Fruit fly (Drosophila melanogaster) whole organism, embryonic: Measurements from ENCODE around the gene PIG-L.

Experiments
- Atf3 ChIP-seq: fragments of 200-800 bp; sonication (Bioruptor generic); optimal IDR thresholded peaks from 3 replicates; lab custom pipeline; 2016; ENCODE audit warnings: missing biosample characterization, missing genetic modification characterization
- CG13894 ChIP-seq: fragments of 200-800 bp; sonication (Bioruptor generic); optimal IDR thresholded peaks from 3 replicates; lab custom pipeline; 2018; ENCODE audit warnings: missing biosample characterization, mild to moderate bottlenecking, missing genetic modification characterization, moderate library complexity
- CG15696 ChIP-seq: fragments of 200-800 bp; sonication (Bioruptor generic); optimal IDR thresholded peaks from 2 replicates; lab custom pipeline; 2019; ENCODE audit warnings: missing biosample characterization, mild to moderate bottlenecking, missing genetic modification characterization, moderate library complexity
- CG17912 ChIP-seq: fragments of 200-800 bp; sonication (Bioruptor generic); optimal IDR thresholded peaks from 2 replicates; lab custom pipeline; 2018; ENCODE audit warnings: missing biosample characterization, mild to moderate bottlenecking, missing genetic modification characterization
- CG31388 ChIP-seq: fragments of 200-800 bp; sonication (Bioruptor generic); optimal IDR thresholded peaks from 2 replicates; lab custom pipeline; 2016; ENCODE audit warnings: missing biosample characterization, missing genetic modification characterization
- CG33557 ChIP-seq: fragments of 200-800 bp; sonication (Bioruptor generic); optimal IDR thresholded peaks from 2 replicates; lab custom pipeline; 2019; ENCODE audit warnings: missing biosample characterization, mild to moderate bottlenecking, missing genetic modification characterization, moderate library complexity
- CG42726 ChIP-seq: fragments of 200-800 bp; sonication (Bioruptor generic); IDR thresholded peaks from 2 replicates; pipeline ENCODE4 v1.3.6; 2022; ENCODE audit warnings: missing biosample characterization, missing genetic modification characterization; ENCODE audit not compliant: partially characterized antibody
- CG4328 ChIP-seq: fragments of 200-800 bp; sonication (Bioruptor generic); optimal IDR thresholded peaks from 3 replicates; lab custom pipeline; 2017; ENCODE audit warnings: missing biosample characterization, missing genetic modification reagents, missing genetic modification characterization
- CG6683 ChIP-seq: fragments of 200-800 bp; sonication (Bioruptor generic); optimal IDR thresholded peaks from 2 replicates; lab custom pipeline; 2017; ENCODE audit warnings: missing biosample characterization, mild to moderate bottlenecking, missing genetic modification characterization, missing genetic modification reagents
- CG7357 ChIP-seq: fragments of 200-800 bp; sonication (Bioruptor generic); IDR thresholded peaks from 3 replicates; pipeline ENCODE4 v1.3.6; 2022; ENCODE audit warnings: missing biosample characterization, missing genetic modification characterization
- CG8944 ChIP-seq: fragments of 200-800 bp; sonication (Bioruptor generic); optimal IDR thresholded peaks from 3 replicates; lab custom pipeline; 2016; ENCODE audit warnings: missing biosample characterization, missing genetic modification characterization
- CkIIα-i1 ChIP-seq: fragments of 200-800 bp; sonication (Bioruptor generic); IDR thresholded peaks from 2 replicates; pipeline ENCODE4 v1.3.6; 2022; ENCODE audit warnings: missing biosample characterization, missing genetic modification characterization
- D ChIP-seq, 2 experiments: fragments of 200-800 bp in 1 of 2; fragments of >200 bp in 1 of 2; sonication (Bioruptor generic) in 1 of 2; optimal IDR thresholded peaks; 2 replicates in 1 of 2; 3 replicates in 1 of 2; lab custom pipeline; 2017; ENCODE audit warnings: mild to moderate bottlenecking in 1 of 2, missing biosample characterization in 1 of 2, missing genetic modification characterization in 1 of 2, missing genetic modification reagents in 1 of 2
- Dll ChIP-seq: fragments of 200-800 bp; sonication (Bioruptor generic); IDR thresholded peaks from 4 replicates; pipeline ENCODE4 v1.3.6; 2022; ENCODE audit warnings: missing biosample characterization, missing genetic modification characterization; ENCODE audit not compliant: partially characterized antibody
- Eip74EF ChIP-seq, 2 experiments: fragments of 200-800 bp in 1 of 2; fragments of >200 bp in 1 of 2; sonication (Bioruptor generic) in 1 of 2; optimal IDR thresholded peaks; 2 replicates each; lab custom pipeline; 2017 to 2019; ENCODE audit warnings: missing biosample characterization in 2 of 2, missing genetic modification characterization in 2 of 2, mild to moderate bottlenecking in 1 of 2, moderate library complexity in 1 of 2
- Fer1 ChIP-seq: fragments of 200-800 bp; sonication (Bioruptor generic); optimal IDR thresholded peaks from 2 replicates; lab custom pipeline; 2017; ENCODE audit warnings: missing biosample characterization, mild to moderate bottlenecking, missing genetic modification characterization
- Hand ChIP-seq: fragments of 200-800 bp; sonication (Bioruptor generic); optimal IDR thresholded peaks from 2 replicates; lab custom pipeline; 2017; ENCODE audit warnings: mild to moderate bottlenecking, missing biosample characterization, missing genetic modification reagents, missing genetic modification characterization
- Hsf ChIP-seq: fragments of 200-800 bp; sonication (Bioruptor generic); optimal IDR thresholded peaks from 3 replicates; lab custom pipeline; 2016; ENCODE audit warnings: missing biosample characterization, missing genetic modification characterization
- Kr ChIP-seq: fragments of 200-800 bp; sonication (Bioruptor generic); optimal IDR thresholded peaks from 2 replicates; lab custom pipeline; 2017; ENCODE audit warnings: missing biosample characterization, mild to moderate bottlenecking, missing genetic modification characterization
- MBD-R2 ChIP-seq: fragments of 200-800 bp; sonication (Bioruptor generic); IDR thresholded peaks from 2 replicates; pipeline ENCODE4 v1.3.6; 2022; ENCODE audit warnings: missing biosample characterization, missing genetic modification characterization
- Mad ChIP-seq: fragments of 200-800 bp; sonication (Bioruptor generic); optimal IDR thresholded peaks from 2 replicates; lab custom pipeline; 2016; ENCODE audit warnings: missing biosample characterization, missing genetic modification characterization
- Med ChIP-seq: fragments of 200-800 bp; sonication (Bioruptor generic); peaks from one replicate; lab custom pipeline; 2016; ENCODE audit warnings: missing biosample characterization, missing genetic modification characterization, mild to moderate bottlenecking, inconsistent platforms, moderate library complexity
- Oli ChIP-seq: fragments of 200-800 bp; sonication (Bioruptor generic); optimal IDR thresholded peaks from 2 replicates; lab custom pipeline; 2018; ENCODE audit warnings: missing biosample characterization, mild to moderate bottlenecking, missing genetic modification characterization, moderate library complexity
- Opbp ChIP-seq: fragments of 200-800 bp; sonication (Bioruptor generic); IDR thresholded peaks from 3 replicates; pipeline ENCODE4 v1.3.6; 2022; ENCODE audit warnings: missing biosample characterization, missing genetic modification characterization; ENCODE audit not compliant: partially characterized antibody
- Ptx1 ChIP-seq: fragments of 200-800 bp; sonication (Bioruptor generic); IDR thresholded peaks from 2 replicates; pipeline ENCODE4 v1.3.6; 2022; ENCODE audit warnings: missing biosample characterization, missing genetic modification characterization
- Spps ChIP-seq: fragments of 200-800 bp; sonication (Bioruptor generic); optimal IDR thresholded peaks from 2 replicates; lab custom pipeline; 2018; ENCODE audit warnings: missing biosample characterization, mild to moderate bottlenecking, missing genetic modification characterization
- TFAM ChIP-seq: fragments of 200-800 bp; sonication (Bioruptor generic); optimal IDR thresholded peaks from 2 replicates; lab custom pipeline; 2017; ENCODE audit warnings: missing biosample characterization, missing genetic modification characterization, inconsistent platforms
- ac ChIP-seq: fragments of 200-800 bp; sonication (Bioruptor generic); optimal IDR thresholded peaks from 3 replicates; lab custom pipeline; 2017; ENCODE audit warnings: missing biosample characterization, mild to moderate bottlenecking, missing genetic modification characterization
- crc ChIP-seq: fragments of 200-800 bp; sonication (Bioruptor generic); optimal IDR thresholded peaks from 2 replicates; lab custom pipeline; 2016; ENCODE audit warnings: missing biosample characterization, missing genetic modification characterization
- danr ChIP-seq: fragments of 200-800 bp; sonication (Bioruptor generic); IDR thresholded peaks from 2 replicates; pipeline ENCODE4 v1.3.6; 2022; ENCODE audit warnings: missing biosample characterization, missing genetic modification characterization
- disco-r ChIP-seq: fragments of 200-800 bp; sonication (Bioruptor generic); optimal IDR thresholded peaks from 2 replicates; lab custom pipeline; 2016; ENCODE audit warnings: missing biosample characterization, missing genetic modification characterization
- dm ChIP-seq: fragments of 200-800 bp; sonication (Bioruptor generic); optimal IDR thresholded peaks from 3 replicates; lab custom pipeline; 2016; ENCODE audit warnings: missing biosample characterization, missing genetic modification characterization
- fd102C ChIP-seq: fragments of 200-800 bp; sonication (Bioruptor generic); optimal IDR thresholded peaks from 2 replicates; lab custom pipeline; 2018; ENCODE audit warnings: missing biosample characterization, mild to moderate bottlenecking, missing genetic modification characterization, moderate library complexity
- ftz-f1 ChIP-seq: fragments of 200-800 bp; sonication (Bioruptor generic); optimal IDR thresholded peaks from 2 replicates; lab custom pipeline; 2016; ENCODE audit warnings: missing biosample characterization, missing genetic modification characterization
- fu2 ChIP-seq: fragments of 200-800 bp; sonication (Bioruptor generic); optimal IDR thresholded peaks from 2 replicates; lab custom pipeline; 2016; ENCODE audit warnings: missing biosample characterization, missing genetic modification characterization
- gem ChIP-seq: fragments of 200-800 bp; sonication (Bioruptor generic); optimal IDR thresholded peaks from 2 replicates; lab custom pipeline; 2019; ENCODE audit warnings: missing biosample characterization, mild to moderate bottlenecking, missing genetic modification characterization, moderate library complexity
- gsb-n ChIP-seq: fragments of 200-800 bp; sonication (Bioruptor generic); optimal IDR thresholded peaks from 3 replicates; lab custom pipeline; 2018; ENCODE audit warnings: missing biosample characterization, mild to moderate bottlenecking, missing genetic modification characterization
- lov ChIP-seq, 2 experiments: fragments of 200-800 bp in 1 of 2; fragments of >200 bp in 1 of 2; sonication (Bioruptor generic) in 1 of 2; IDR thresholded peaks in 1 of 2; optimal IDR thresholded peaks in 1 of 2; 2 replicates in 1 of 2; 3 replicates in 1 of 2; pipeline versions ENCODE4 v1.3.6 to Lab custom; 2017 to 2022; ENCODE audit warnings: missing biosample characterization in 1 of 2, missing genetic modification characterization in 1 of 2
- nom ChIP-seq: fragments of 200-800 bp; sonication (Bioruptor generic); optimal IDR thresholded peaks from 2 replicates; lab custom pipeline; 2017; ENCODE audit warnings: missing biosample characterization, missing genetic modification characterization, mild to moderate bottlenecking, moderate library complexity, missing genetic modification reagents
- odd ChIP-seq: fragments of 200-800 bp; sonication (Bioruptor generic); optimal IDR thresholded peaks from 2 replicates; lab custom pipeline; 2017; ENCODE audit warnings: missing biosample characterization, mild to moderate bottlenecking, missing genetic modification characterization
- onecut ChIP-seq: fragments of 200-800 bp; sonication (Bioruptor generic); IDR thresholded peaks from 2 replicates; pipeline ENCODE4 v1.3.6; 2022; ENCODE audit warnings: missing biosample characterization, missing genetic modification characterization
- pfk ChIP-seq: fragments of 200-800 bp; sonication (Bioruptor generic); optimal IDR thresholded peaks from 2 replicates; lab custom pipeline; 2018; ENCODE audit warnings: missing biosample characterization, mild to moderate bottlenecking, missing genetic modification characterization, moderate library complexity
- prd ChIP-seq, 3 experiments: fragments of >200 bp in 2 of 3; fragments of 200-800 bp in 1 of 3; sonication (Bioruptor generic) in 1 of 3; optimal IDR thresholded peaks in 2 of 3; IDR thresholded peaks in 1 of 3; 2 replicates in 2 of 3; 3 replicates in 1 of 3; pipeline versions ENCODE4 v1.3.6 to Lab custom; 2017 to 2022; ENCODE audit warnings: missing biosample characterization in 1 of 3, missing genetic modification characterization in 1 of 3
- pros ChIP-seq: fragments of 200-800 bp; sonication (Bioruptor generic); optimal IDR thresholded peaks from 3 replicates; lab custom pipeline; 2019; ENCODE audit warnings: missing biosample characterization, mild to moderate bottlenecking, missing genetic modification characterization, moderate library complexity
- rib ChIP-seq: fragments of 200-800 bp; sonication (Bioruptor generic); IDR thresholded peaks from 2 replicates; pipeline ENCODE4 v1.3.6; 2022; ENCODE audit warnings: missing biosample characterization, missing genetic modification characterization
- slp2 ChIP-seq: fragments of 200-800 bp; sonication (Bioruptor generic); optimal IDR thresholded peaks from 2 replicates; lab custom pipeline; 2016; ENCODE audit warnings: missing biosample characterization, missing genetic modification characterization
- ssp ChIP-seq: fragments of 200-800 bp; sonication (Bioruptor generic); IDR thresholded peaks from 2 replicates; pipeline ENCODE4 v1.3.6; 2022; ENCODE audit warnings: missing biosample characterization, missing genetic modification characterization
- sug ChIP-seq: fragments of 200-800 bp; optimal IDR thresholded peaks from 2 replicates; lab custom pipeline; 2019; ENCODE audit warnings: missing biosample characterization, mild to moderate bottlenecking, missing genetic modification characterization, moderate library complexity
- zen ChIP-seq: fragments of 200-800 bp; sonication (Bioruptor generic); optimal IDR thresholded peaks from 3 replicates; lab custom pipeline; 2018; ENCODE audit warnings: missing biosample characterization, mild to moderate bottlenecking, missing genetic modification characterization, moderate library complexity

The PIG-L gene

dm6 chr3R:19995408-19995807 is 25.7 kb downstream of the PIG-L start (continued):
- no peak for TF ChIP-seq CkIIα-i1 (GFP tag; lab: Robert Waterston, UW)
- TF ChIP-seq gsb-n (tag; lab: Kevin White, UChicago), result no peak
- no peak for TF ChIP-seq slp2 (GFP tag; lab: Kevin White, UChicago)
- peak; percentile 71 for TF ChIP-seq pros
- no peak for TF ChIP-seq disco-r
- TF ChIP-seq CG6683, result no peak
- no peak for TF ChIP-seq Eip74EF (GFP tag; optimal IDR thresholded peaks at IDR 0.05; lab: Kevin White, UChicago)
- TF ChIP-seq Spps (tag; lab: Kevin White, UChicago), result no peak
- peak; percentile 1 for TF ChIP-seq Med (GFP tag; lab: Kevin White, UChicago)
- no peak for TF ChIP-seq ftz-f1 (GFP tag; lab: Kevin White, UChicago)
- no peak for TF ChIP-seq gem (tag; lab: Kevin White, UChicago)
- TF ChIP-seq CG15696 (tag; lab: Kevin White, UChicago), result peak; percentile 51
- no peak for TF ChIP-seq Hand (GFP tag; lab: Kevin White, UChicago)
- no peak for TF ChIP-seq CG4328 (GFP tag; lab: Kevin White, UChicago)
- peak; percentile 50 for TF ChIP-seq ac (GFP tag; lab: Kevin White, UChicago)
- TF ChIP-seq dm (GFP tag; lab: Kevin White, UChicago), result no peak
- TF ChIP-seq CG42726 (GFP tag; lab: Robert Waterston, UW), result no peak
- peak; percentile 99 for TF ChIP-seq D (optimal IDR thresholded peaks at IDR 0.05; lab: Kevin White, UChicago)
- TF ChIP-seq D (GFP tag; optimal IDR thresholded peaks at IDR 0.05; lab: Kevin White, UChicago), result peak; percentile 34
- no peak for TF ChIP-seq Ptx1 (GFP tag; lab: Robert Waterston, UW)
- no peak for TF ChIP-seq Atf3 (GFP tag; lab: Kevin White, UChicago)
- TF ChIP-seq pfk (GFP tag; lab: Kevin White, UChicago), result no peak
- no peak for TF ChIP-seq CG8944 (GFP tag; lab: Kevin White, UChicago)
- TF ChIP-seq Kr, result peak; percentile 89
- no peak for TF ChIP-seq rib (GFP tag; lab: Robert Waterston, UW)
- no peak for TF ChIP-seq CG33557 (GFP tag; lab: Kevin White, UChicago)
- TF ChIP-seq CG13894, result peak; percentile 33
- TF ChIP-seq Oli, result no peak
- TF ChIP-seq Hsf (GFP tag; lab: Kevin White, UChicago), result no peak
- TF ChIP-seq Mad, result no peak
- no peak for TF ChIP-seq sug (tag; lab: Kevin White, UChicago)
- TF ChIP-seq ssp (GFP tag; lab: Robert Waterston, UW), result no peak
- peak; percentile 19 for TF ChIP-seq fd102C (GFP tag; lab: Kevin White, UChicago)
- no peak for TF ChIP-seq prd (optimal IDR thresholded peaks at IDR 0.05; lab: Kevin White, UChicago)
- peak; percentile 35; the same call in 2 of the 3 replicates for TF ChIP-seq prd (GFP tag; IDR thresholded peaks at IDR 0.05; lab: Robert Waterston, UW)
- TF ChIP-seq Dll, result no peak
- TF ChIP-seq danr (GFP tag; lab: Robert Waterston, UW), result no peak
- no peak for TF ChIP-seq fu2 (GFP tag; lab: Kevin White, UChicago)
- TF ChIP-seq zen, result peak; percentile 59
- no peak for TF ChIP-seq odd (GFP tag; lab: Kevin White, UChicago)
- TF ChIP-seq lov (optimal IDR thresholded peaks at IDR 0.05; lab: Kevin White, UChicago), result no peak
- no peak for TF ChIP-seq lov (GFP tag; IDR thresholded peaks at IDR 0.05; lab: Robert Waterston, UW)
- no peak for TF ChIP-seq crc (GFP tag; lab: Kevin White, UChicago)
- TF ChIP-seq CG7357 (GFP tag; lab: Robert Waterston, UW), result no peak
- no peak for TF ChIP-seq CG17912
- no peak for TF ChIP-seq MBD-R2 (GFP tag; lab: Robert Waterston, UW)
- no peak for TF ChIP-seq Opbp (GFP tag; lab: Robert Waterston, UW)
- TF ChIP-seq CG31388 (GFP tag; lab: Kevin White, UChicago), result no peak
- no peak for TF ChIP-seq Fer1 (GFP tag; lab: Kevin White, UChicago)
- TF ChIP-seq TFAM (GFP tag; lab: Kevin White, UChicago), result no peak
- TF ChIP-seq nom (GFP tag; lab: Kevin White, UChicago), result no peak
- peak; percentile 84 for TF ChIP-seq onecut (GFP tag; lab: Robert Waterston, UW)
